Fruit fly (Drosophila melanogaster): ENCODE results near the gene Urm1.

dm6 chr3L:7617436-7617979, 22.7 kb downstream of the Urm1 start:
- no peak for TF ChIP-seq OdsH (GFP tag; optimal IDR thresholded peaks at IDR 0.05)
- no peak for TF ChIP-seq tai (GFP tag; optimal IDR thresholded peaks at IDR 0.05)
- TF ChIP-seq h (GFP tag; optimal IDR thresholded peaks at IDR 0.05), result no peak
- TF ChIP-seq Hnf4 (GFP tag; optimal IDR thresholded peaks at IDR 0.05), result no peak
- TF ChIP-seq CG9705 (GFP tag; optimal IDR thresholded peaks at IDR 0.05), result no peak
- TF ChIP-seq pan (optimal IDR thresholded peaks at IDR 0.05), result no peak
